Fruit fly (Drosophila melanogaster) whole organism, wandering third instar larva: ENCODE results near the gene Cyp18a1.

Experiments
- Abd-B ChIP-seq: fragments of >200 bp; optimal IDR thresholded peaks from 2 replicates; lab custom pipeline; 2017; ENCODE audit warnings: missing biosample characterization, missing genetic modification characterization
- CG32264 ChIP-seq: fragments of 200-800 bp; sonication (Bioruptor generic); optimal IDR thresholded peaks from 2 replicates; lab custom pipeline; 2016; ENCODE audit warnings: missing biosample characterization, missing genetic modification characterization
- CG9705 ChIP-seq: fragments of 200-800 bp; sonication (Bioruptor generic); optimal IDR thresholded peaks from 2 replicates; lab custom pipeline; 2018; ENCODE audit warnings: missing biosample characterization, mild to moderate bottlenecking, missing genetic modification characterization
- Dif ChIP-seq: fragments of 200-275, 200-300 bp; sonication (Bioruptor generic); optimal IDR thresholded peaks from 2 replicates; lab custom pipeline; 2018; ENCODE audit warnings: missing biosample characterization, missing genetic modification characterization; ENCODE audit not compliant: partially characterized antibody
- GATAd ChIP-seq: sonication (Bioruptor generic); optimal IDR thresholded peaks from 2 replicates; lab custom pipeline; 2016; ENCODE audit warnings: missing biosample characterization, missing genetic modification characterization
- HLH106 ChIP-seq: fragments of 200-800 bp; optimal IDR thresholded peaks from 3 replicates; lab custom pipeline; 2019; ENCODE audit warnings: missing biosample characterization, mild to moderate bottlenecking, missing genetic modification characterization, moderate library complexity
- Hnf4 ChIP-seq: fragments of 200-800 bp; sonication (Bioruptor generic); optimal IDR thresholded peaks from 2 replicates; lab custom pipeline; 2016; ENCODE audit warnings: missing biosample characterization, mild to moderate bottlenecking, missing genetic modification characterization
- Hr83 ChIP-seq: fragments of 200-300 bp; sonication (Bioruptor generic); optimal IDR thresholded peaks from 2 replicates; lab custom pipeline; 2016; ENCODE audit warnings: missing biosample characterization, mild to moderate bottlenecking, missing genetic modification characterization, moderate library complexity; ENCODE audit not compliant: poor library complexity, severe bottlenecking
- Mio ChIP-seq: sonication (Bioruptor generic); optimal IDR thresholded peaks from 2 replicates; lab custom pipeline; 2016; ENCODE audit warnings: missing biosample characterization, missing genetic modification characterization
- N ChIP-seq: fragments of >200 bp; optimal IDR thresholded peaks from 2 replicates; lab custom pipeline; 2018; ENCODE audit warnings: missing biosample characterization, missing external identifiers, missing genetic modification characterization
- Rel ChIP-seq, 2 experiments: fragments of 200-800 bp; sonication (Bioruptor generic) in 1 of 2; optimal IDR thresholded peaks; 2 replicates in 1 of 2; 3 replicates in 1 of 2; lab custom pipeline; 2016 to 2019; ENCODE audit warnings: mild to moderate bottlenecking in 2 of 2, missing biosample characterization in 2 of 2, missing genetic modification characterization in 2 of 2, moderate library complexity in 1 of 2
- br ChIP-seq: fragments of 200-800 bp; sonication (Bioruptor generic); optimal IDR thresholded peaks from 2 replicates; lab custom pipeline; 2016; ENCODE audit warnings: missing biosample characterization, missing genetic modification characterization
- brk ChIP-seq: fragments of 200-800 bp; sonication (Bioruptor generic); optimal IDR thresholded peaks from 2 replicates; lab custom pipeline; 2016; ENCODE audit warnings: missing biosample characterization, mild to moderate bottlenecking, missing genetic modification characterization
- dl ChIP-seq, 2 experiments: fragments of 175-275, 200-275 bp in 1 of 2; fragments of 200-275 bp in 1 of 2; sonication (Bioruptor generic); optimal IDR thresholded peaks; lab custom pipeline; 2018; ENCODE audit warnings: mild to moderate bottlenecking in 2 of 2, missing biosample characterization in 2 of 2, missing genetic modification characterization in 2 of 2, moderate library complexity in 2 of 2; ENCODE audit not compliant: partially characterized antibody in 2 of 2, insufficient read depth in 1 of 2
- dmrt93B ChIP-seq: fragments of 200-800 bp; sonication (Bioruptor generic); optimal IDR thresholded peaks from 2 replicates; lab custom pipeline; 2018; ENCODE audit warnings: missing biosample characterization, mild to moderate bottlenecking, missing genetic modification characterization
- dsf ChIP-seq: sonication (Bioruptor generic); optimal IDR thresholded peaks from 2 replicates; lab custom pipeline; 2016; ENCODE audit warnings: missing biosample characterization, missing genetic modification characterization, borderline replicate concordance
- ey ChIP-seq: fragments of 200-800 bp; sonication (Bioruptor generic); optimal IDR thresholded peaks from 2 replicates; lab custom pipeline; 2016; ENCODE audit warnings: missing biosample characterization, missing genetic modification characterization
- fru ChIP-seq: fragments of 200-800 bp; sonication (Bioruptor generic); optimal IDR thresholded peaks from 3 replicates; lab custom pipeline; 2016; ENCODE audit warnings: missing biosample characterization, mild to moderate bottlenecking, missing genetic modification characterization
- h ChIP-seq: fragments of 200-800 bp; sonication (Bioruptor generic); optimal IDR thresholded peaks from 3 replicates; lab custom pipeline; 2016; ENCODE audit warnings: missing biosample characterization, mild to moderate bottlenecking, missing genetic modification characterization
- jim ChIP-seq: fragments of 175-275, 200-325 bp; sonication (Bioruptor generic); optimal IDR thresholded peaks from 2 replicates; lab custom pipeline; 2016; ENCODE audit warnings: missing biosample characterization, mild to moderate bottlenecking, missing genetic modification characterization
- lola ChIP-seq: fragments of >200 bp; optimal IDR thresholded peaks from 2 replicates; lab custom pipeline; 2017; ENCODE audit warnings: missing biosample characterization, missing genetic modification characterization
- pan ChIP-seq: fragments of >200 bp; optimal IDR thresholded peaks from 2 replicates; lab custom pipeline; 2017
- psq ChIP-seq: fragments of 200-800 bp; sonication (Bioruptor generic); optimal IDR thresholded peaks from 3 replicates; lab custom pipeline; 2017; ENCODE audit warnings: missing biosample characterization, mild to moderate bottlenecking, missing genetic modification characterization, moderate library complexity
- rgr ChIP-seq: fragments of 200-800 bp; sonication (Bioruptor generic); optimal IDR thresholded peaks from 3 replicates; lab custom pipeline; 2016; ENCODE audit warnings: missing biosample characterization, mild to moderate bottlenecking, missing genetic modification characterization
- sage ChIP-seq: fragments of 200-800 bp; sonication (Bioruptor generic); optimal IDR thresholded peaks from 2 replicates; lab custom pipeline; 2016; ENCODE audit warnings: missing biosample characterization, mild to moderate bottlenecking, missing genetic modification characterization
- sv ChIP-seq: fragments of 200-800 bp; sonication (Bioruptor generic); optimal IDR thresholded peaks from 3 replicates; lab custom pipeline; 2016; ENCODE audit warnings: missing biosample characterization, missing genetic modification characterization
- tai ChIP-seq: sonication (Bioruptor generic); optimal IDR thresholded peaks from 2 replicates; lab custom pipeline; 2016; ENCODE audit warnings: missing biosample characterization, missing genetic modification characterization
- usp ChIP-seq: fragments of >200 bp; optimal IDR thresholded peaks from 2 replicates; lab custom pipeline; 2017; ENCODE audit warnings: missing biosample characterization, missing genetic modification characterization
- woc ChIP-seq: sonication (Bioruptor generic); optimal IDR thresholded peaks from 2 replicates; lab custom pipeline; 2016; ENCODE audit warnings: missing biosample characterization, mild to moderate bottlenecking, missing genetic modification characterization

Cyp18a1 gene

dm6 chrX:18699268-18700140 lies 6.7 kb upstream of the Cyp18a1 start:
- no peak for TF ChIP-seq usp (GFP tag; lab: Kevin White, UChicago)
- TF ChIP-seq sv (GFP tag; lab: Kevin White, UChicago), result no peak
- TF ChIP-seq Abd-B, result no peak
- no peak for TF ChIP-seq tai (GFP tag; lab: Kevin White, UChicago)
- no peak for TF ChIP-seq psq (GFP tag; lab: Kevin White, UChicago)
- no peak for TF ChIP-seq pan
- TF ChIP-seq jim, result no peak
- no peak for TF ChIP-seq woc (GFP tag; lab: Kevin White, UChicago)
- TF ChIP-seq rgr, result no peak
- no peak for TF ChIP-seq CG32264 (GFP tag; lab: Kevin White, UChicago)
- TF ChIP-seq fru (GFP tag; lab: Kevin White, UChicago), result no peak
- no peak for TF ChIP-seq h (GFP tag; lab: Kevin White, UChicago)
- no peak for TF ChIP-seq brk (GFP tag; lab: Kevin White, UChicago)
- TF ChIP-seq dl (GFP tag; optimal IDR thresholded peaks at IDR 0.05; lab: Kevin White, UChicago; ENCODE audit: insufficient read depth in 1 of 2, partially characterized antibody in 2 of 2), result no peak

- TF ChIP-seq h (GFP tag; lab: Kevin White, UChicago) (no peak), Hnf4 (GFP tag; lab: Kevin White, UChicago) (no peak), GATAd (GFP tag; lab: Kevin White, UChicago) (no peak), CG9705 (GFP tag; lab: Kevin White, UChicago) (no peak), HLH106 (tag; lab: Kevin White, UChicago) (no peak), Dif (GFP tag; lab: Kevin White, UChicago) (no peak), ey (GFP tag; lab: Kevin White, UChicago) (no peak), usp (GFP tag; lab: Kevin White, UChicago) (no peak), Abd-B (no peak), brk (GFP tag; lab: Kevin White, UChicago) (no peak), Mio (GFP tag; lab: Kevin White, UChicago) (no peak), br (GFP tag; lab: Kevin White, UChicago) (no peak), jim (no peak), sv (GFP tag; lab: Kevin White, UChicago) (no peak)
These were observed 2.8 kb upstream of the Cyp18a1 start for dm6 chrX:18695603-18696002.

dm6 chrX:18685726-18686125 lies 7.1 kb downstream of the Cyp18a1 start, which contains the start of gene phtm:
phtm (plus strand) TSS chrX:18685766.
- no peak for TF ChIP-seq h (GFP tag; lab: Kevin White, UChicago)
- TF ChIP-seq GATAd (GFP tag; lab: Kevin White, UChicago), result no peak
- no peak for TF ChIP-seq woc (GFP tag; lab: Kevin White, UChicago)
- TF ChIP-seq dmrt93B, result no peak
- TF ChIP-seq jim, result no peak
- TF ChIP-seq lola (GFP tag; lab: Kevin White, UChicago), result no peak
- TF ChIP-seq dsf, result no peak
- no peak for TF ChIP-seq fru (GFP tag; lab: Kevin White, UChicago)
- no peak for TF ChIP-seq rgr
- TF ChIP-seq Hr83 (GFP tag; lab: Kevin White, UChicago), result no peak
- TF ChIP-seq N, result no peak
- TF ChIP-seq, all 38 proteins: peak for 0

- TF ChIP-seq Dif (GFP tag; lab: Kevin White, UChicago) (no peak), sv (GFP tag; lab: Kevin White, UChicago) (no peak), pan (no peak), Rel (GFP tag; optimal IDR thresholded peaks at IDR 0.05; lab: Kevin White, UChicago) (no peak), Rel (tag; optimal IDR thresholded peaks at IDR 0.05; lab: Kevin White, UChicago) (no peak)
These were observed 7.9 kb downstream of the Cyp18a1 start for dm6 chrX:18684928-18685327.

- TF ChIP-seq sv (GFP tag; lab: Kevin White, UChicago) (no peak), rgr (no peak), pan (no peak), brk (GFP tag; lab: Kevin White, UChicago) (no peak), usp (GFP tag; lab: Kevin White, UChicago) (no peak), sage (GFP tag; lab: Kevin White, UChicago) (no peak), woc (GFP tag; lab: Kevin White, UChicago) (no peak)
These were observed 8.3 kb downstream of the Cyp18a1 start for dm6 chrX:18684504-18684903.
